Fruit fly (Drosophila melanogaster): ENCODE measurements around the gene OXA1L.

OXA1L gene

dm6 chr3L:10857515-10858023 is 28.7 kb downstream of the OXA1L start (continued):
- TF ChIP-seq trh (GFP tag; optimal IDR thresholded peaks at IDR 0.05) (no peak), Jarid2 (GFP tag; optimal IDR thresholded peaks at IDR 0.05) (peak; percentile 99), z (GFP tag; IDR thresholded peaks at IDR 0.05) (peak; percentile 82), CG4404 (GFP tag; IDR thresholded peaks at IDR 0.05) (no peak), Dp (GFP tag; optimal IDR thresholded peaks at IDR 0.05) (no peak), HLHmδ (GFP tag; optimal IDR thresholded peaks at IDR 0.05) (peak; percentile 43), peb (GFP tag; IDR thresholded peaks at IDR 0.05) (0 out of 2 replicates have a peak, but pooled peaks have one; percentile 9), CG34224 (GFP tag; IDR thresholded peaks at IDR 0.05; ENCODE audit: partially characterized antibody) (0 out of 3 replicates have a peak, but pooled peaks have one; percentile 43), Drgx (GFP tag; IDR thresholded peaks at IDR 0.05) (peak; percentile 50; the same call in 1 of the 2 replicates), Taf1 (GFP tag; IDR thresholded peaks at IDR 0.05) (no peak), CG31224 (GFP tag; IDR thresholded peaks at IDR 0.05) (no peak), psq (GFP tag; optimal IDR thresholded peaks at IDR 0.05) (peak; percentile 45), CG12769 (tag; optimal IDR thresholded peaks at IDR 0.05) (peak; percentile 87), CG7372 (GFP tag; IDR thresholded peaks at IDR 0.05) (no peak), CG3407 (GFP tag; optimal IDR thresholded peaks at IDR 0.05) (peak; percentile 29), CkIIα-i1 (GFP tag; IDR thresholded peaks at IDR 0.05) (no peak), Oli (tag; optimal IDR thresholded peaks at IDR 0.05) (no peak), salm (tag; optimal IDR thresholded peaks at IDR 0.05) (peak; percentile 19), CG6765 (GFP tag; optimal IDR thresholded peaks at IDR 0.05) (peak; percentile 60), CG8089 (GFP tag; optimal IDR thresholded peaks at IDR 0.05) (peak; percentile 38), lmd (GFP tag; IDR thresholded peaks at IDR 0.05) (no peak), CG14050 (GFP tag; IDR thresholded peaks at IDR 0.05) (peak; percentile 42; the same call in 2 of the 3 replicates), CG1792 (GFP tag; optimal IDR thresholded peaks at IDR 0.05) (peak; percentile 46), PHDP (tag; optimal IDR thresholded peaks at IDR 0.05) (peak; percentile 3), CG2129 (GFP tag; IDR thresholded peaks at IDR 0.05; ENCODE audit: partially characterized antibody) (no peak), Hsf (GFP tag; optimal IDR thresholded peaks at IDR 0.05) (no peak), Bgb (GFP tag; IDR thresholded peaks at IDR 0.05; ENCODE audit: partially characterized antibody) (peak; percentile 74), CG1529 (GFP tag; optimal IDR thresholded peaks at IDR 0.05) (no peak), CG4854 (GFP tag; optimal IDR thresholded peaks at IDR 0.05) (peak; percentile 41), unc-4 (GFP tag; IDR thresholded peaks at IDR 0.05; ENCODE audit: partially characterized antibody) (peak; percentile 37; the same call in 1 of the 2 replicates), CG17361 (GFP tag; IDR thresholded peaks at IDR 0.05) (no peak), NfI (GFP tag; optimal IDR thresholded peaks at IDR 0.05) (peak; percentile 45), kay (GFP tag; optimal IDR thresholded peaks at IDR 0.05) (no peak), Doc2 (GFP tag; IDR thresholded peaks at IDR 0.05) (no peak), CG3163 (GFP tag; optimal IDR thresholded peaks at IDR 0.05) (peak; percentile 29), Sry-β (GFP tag; optimal IDR thresholded peaks at IDR 0.05) (no peak), CG31388 (GFP tag; optimal IDR thresholded peaks at IDR 0.05) (no peak), Six4 (GFP tag; optimal IDR thresholded peaks at IDR 0.05) (peak; percentile 4), CG10654 (GFP tag; optimal IDR thresholded peaks at IDR 0.05) (no peak), jigr1 (GFP tag; IDR thresholded peaks at IDR 0.05) (no peak), CG2889 (GFP tag; IDR thresholded peaks at IDR 0.05) (no peak), Ets97D (GFP tag; optimal IDR thresholded peaks at IDR 0.05) (no peak), pnt (GFP tag; optimal IDR thresholded peaks at IDR 0.05) (no peak), Dll (GFP tag; IDR thresholded peaks at IDR 0.05; ENCODE audit: partially characterized antibody) (no peak), MBD-R2 (GFP tag; IDR thresholded peaks at IDR 0.05) (peak; percentile 27; the same call in 1 of the 2 replicates), CG6813 (GFP tag; optimal IDR thresholded peaks at IDR 0.05) (no peak), pros (GFP tag; optimal IDR thresholded peaks at IDR 0.05) (peak; percentile 99), H15 (GFP tag; IDR thresholded peaks at IDR 0.05) (no peak), vvl (GFP tag; IDR thresholded peaks at IDR 0.05) (peak; percentile 80), CG4820 (GFP tag; optimal IDR thresholded peaks at IDR 0.05) (no peak), ewg (GFP tag; optimal IDR thresholded peaks at IDR 0.05) (no peak)
